Fruit fly (Drosophila melanogaster) whole organism, embryonic: Measurements from ENCODE around the gene CG10996.
A peak's percentile ranks its signal among the peaks of the same experiment; 100 is the strongest.

Experiments used
- Awh ChIP-seq: fragments of 200-800 bp; sonication (Bioruptor generic); IDR thresholded peaks from 2 replicates; pipeline ENCODE4, ENCODE4 v1.3.6; 2022; ENCODE audit warnings: missing biosample characterization, missing genetic modification characterization
- BEAF-32 ChIP-seq: fragments of 200-800 bp; sonication (Bioruptor generic); optimal IDR thresholded peaks from 3 replicates; lab custom pipeline; 2017; ENCODE audit warnings: missing biosample characterization, missing genetic modification characterization, mild to moderate bottlenecking, moderate library complexity, missing genetic modification reagents
- Bgb ChIP-seq: fragments of 200-800 bp; sonication (Bioruptor generic); IDR thresholded peaks from 2 replicates; pipeline ENCODE4 v1.3.6; 2022; ENCODE audit warnings: missing biosample characterization, missing genetic modification characterization; ENCODE audit not compliant: partially characterized antibody
- CG10654 ChIP-seq: fragments of 200-800 bp; sonication (Bioruptor generic); optimal IDR thresholded peaks from 2 replicates; lab custom pipeline; 2016; ENCODE audit warnings: missing biosample characterization, missing genetic modification characterization
- CG12236 ChIP-seq: fragments of 200-800 bp; sonication (Bioruptor generic); optimal IDR thresholded peaks from 2 replicates; lab custom pipeline; 2016; ENCODE audit warnings: missing biosample characterization, missing genetic modification characterization
- CG12769 ChIP-seq: fragments of 200-800 bp; sonication (Bioruptor generic); optimal IDR thresholded peaks from 2 replicates; lab custom pipeline; 2019; ENCODE audit warnings: missing biosample characterization, mild to moderate bottlenecking, missing genetic modification characterization, moderate library complexity
- CG13287 ChIP-seq: fragments of 200-800 bp; sonication (Bioruptor generic); IDR thresholded peaks from 2 replicates; pipeline ENCODE4 v1.3.6; 2022; ENCODE audit warnings: missing biosample characterization, missing genetic modification characterization; ENCODE audit not compliant: partially characterized antibody
- CG14710 ChIP-seq: fragments of 200-800 bp; sonication (Bioruptor generic); optimal IDR thresholded peaks from 3 replicates; lab custom pipeline; 2019; ENCODE audit warnings: missing biosample characterization, mild to moderate bottlenecking, missing genetic modification characterization, moderate library complexity
- CG15514 ChIP-seq: fragments of 200-800 bp; sonication (Bioruptor generic); optimal IDR thresholded peaks from 3 replicates; lab custom pipeline; 2017; ENCODE audit warnings: missing biosample characterization, missing genetic modification characterization, mild to moderate bottlenecking, moderate library complexity, missing genetic modification reagents
- CG1603 ChIP-seq: fragments of 200-800 bp; sonication (Bioruptor generic); optimal IDR thresholded peaks from 2 replicates; lab custom pipeline; 2019; ENCODE audit warnings: missing biosample characterization, mild to moderate bottlenecking, missing genetic modification characterization, moderate library complexity
- CG16779 ChIP-seq: fragments of 200-800 bp; sonication (Bioruptor generic); IDR thresholded peaks from 2 replicates; pipeline ENCODE4 v1.3.6; 2022; ENCODE audit warnings: missing biosample characterization, missing genetic modification characterization
- CG16813 ChIP-seq: fragments of 200-800 bp; sonication (Bioruptor generic); IDR thresholded peaks from 3 replicates; pipeline ENCODE4 v1.3.6; 2022; ENCODE audit warnings: missing biosample characterization, missing genetic modification characterization; ENCODE audit not compliant: partially characterized antibody
- CG17186 ChIP-seq: fragments of 200-800 bp; sonication (Bioruptor generic); optimal IDR thresholded peaks from 3 replicates; lab custom pipeline; 2017; ENCODE audit warnings: missing biosample characterization, missing genetic modification reagents, missing genetic modification characterization
- CG17802 ChIP-seq: fragments of 200-800 bp; sonication (Bioruptor generic); optimal IDR thresholded peaks from 2 replicates; lab custom pipeline; 2018; ENCODE audit warnings: missing biosample characterization, mild to moderate bottlenecking, missing genetic modification characterization, moderate library complexity
- CG2129 ChIP-seq: fragments of 200-800 bp; sonication (Bioruptor generic); IDR thresholded peaks from 2 replicates; pipeline ENCODE4 v1.3.6; 2022; ENCODE audit warnings: missing biosample characterization, missing genetic modification characterization; ENCODE audit not compliant: partially characterized antibody
- CG30020 ChIP-seq: fragments of 200-800 bp; optimal IDR thresholded peaks from 2 replicates; lab custom pipeline; 2019; ENCODE audit warnings: missing biosample characterization, mild to moderate bottlenecking, missing genetic modification characterization, moderate library complexity
- CG34224 ChIP-seq: fragments of 200-800 bp; sonication (Bioruptor generic); IDR thresholded peaks from 3 replicates; pipeline ENCODE4 v1.3.6; 2022; ENCODE audit warnings: missing biosample characterization, missing genetic modification characterization; ENCODE audit not compliant: partially characterized antibody
- CG5180 ChIP-seq: fragments of 200-800 bp; sonication (Bioruptor generic); optimal IDR thresholded peaks from 3 replicates; lab custom pipeline; 2017; ENCODE audit warnings: missing biosample characterization, missing genetic modification characterization, mild to moderate bottlenecking, moderate library complexity, missing genetic modification reagents
- CG6791 ChIP-seq: fragments of 200-800 bp; sonication (Bioruptor generic); IDR thresholded peaks from 3 replicates; pipeline ENCODE4 v1.3.6; 2022; ENCODE audit warnings: missing biosample characterization, missing genetic modification characterization; ENCODE audit not compliant: partially characterized antibody
- CG7357 ChIP-seq: fragments of 200-800 bp; sonication (Bioruptor generic); IDR thresholded peaks from 3 replicates; pipeline ENCODE4 v1.3.6; 2022; ENCODE audit warnings: missing biosample characterization, missing genetic modification characterization
- CG7928 ChIP-seq: fragments of 200-800 bp; sonication (Bioruptor generic); optimal IDR thresholded peaks from 2 replicates; lab custom pipeline; 2017; ENCODE audit warnings: missing biosample characterization, mild to moderate bottlenecking, missing genetic modification characterization
- CG9797 ChIP-seq: fragments of 200-800 bp; sonication (Bioruptor generic); optimal IDR thresholded peaks from 3 replicates; lab custom pipeline; 2018; ENCODE audit warnings: missing biosample characterization, mild to moderate bottlenecking, missing genetic modification characterization
- CTCF ChIP-seq: fragments of 200-800 bp; sonication (Bioruptor generic); optimal IDR thresholded peaks from 2 replicates; lab custom pipeline; 2017; ENCODE audit warnings: missing biosample characterization, mild to moderate bottlenecking, missing genetic modification characterization, moderate library complexity
- CrebB ChIP-seq: fragments of 200-800 bp; sonication (Bioruptor generic); optimal IDR thresholded peaks from 3 replicates; lab custom pipeline; 2018; ENCODE audit warnings: missing biosample characterization, mild to moderate bottlenecking, missing genetic modification characterization
- Dll ChIP-seq: fragments of 200-800 bp; sonication (Bioruptor generic); IDR thresholded peaks from 4 replicates; pipeline ENCODE4 v1.3.6; 2022; ENCODE audit warnings: missing biosample characterization, missing genetic modification characterization; ENCODE audit not compliant: partially characterized antibody
- Doc3 ChIP-seq: fragments of 200-800 bp; sonication (Bioruptor generic); IDR thresholded peaks from 3 replicates; pipeline ENCODE4 v1.3.6; 2022; ENCODE audit warnings: missing biosample characterization, missing genetic modification characterization; ENCODE audit not compliant: partially characterized antibody
- Dp ChIP-seq: fragments of 200-800 bp; sonication (Bioruptor generic); optimal IDR thresholded peaks from 2 replicates; lab custom pipeline; 2018; ENCODE audit warnings: missing biosample characterization, mild to moderate bottlenecking, missing genetic modification characterization, moderate library complexity
- Drgx ChIP-seq: fragments of 200-800 bp; sonication (Bioruptor generic); IDR thresholded peaks from 2 replicates; pipeline ENCODE4 v1.3.6; 2022; ENCODE audit warnings: missing biosample characterization, missing genetic modification characterization
- E2f2 ChIP-seq: fragments of 200-800 bp; sonication (Bioruptor generic); IDR thresholded peaks from 2 replicates; pipeline ENCODE4 v1.3.6; 2022; ENCODE audit warnings: missing biosample characterization, missing genetic modification characterization
- HLH4C ChIP-seq: fragments of 200-800 bp; sonication (Bioruptor generic); IDR thresholded peaks from 3 replicates; pipeline ENCODE4 v1.3.6; 2022; ENCODE audit warnings: missing biosample characterization, missing genetic modification characterization; ENCODE audit not compliant: partially characterized antibody
- MESR4 ChIP-seq: fragments of 200-800 bp; sonication (Bioruptor generic); optimal IDR thresholded peaks from 2 replicates; lab custom pipeline; 2018; ENCODE audit warnings: missing biosample characterization, mild to moderate bottlenecking, missing genetic modification characterization, moderate library complexity
- Scr ChIP-seq: fragments of 200-800 bp; sonication (Bioruptor generic); IDR thresholded peaks from 2 replicates; pipeline ENCODE4 v1.3.6; 2022; ENCODE audit warnings: missing biosample characterization, missing genetic modification characterization; ENCODE audit not compliant: partially characterized antibody
- Sry-δ ChIP-seq: fragments of 200-800 bp; sonication (Bioruptor generic); optimal IDR thresholded peaks from 2 replicates; lab custom pipeline; 2016; ENCODE audit warnings: missing biosample characterization, missing genetic modification characterization
- Stat92E ChIP-seq, 3 experiments: fragments of >200 bp in 2 of 3; fragments of 200-800 bp in 1 of 3; sonication (Bioruptor generic) in 1 of 3; optimal IDR thresholded peaks; 2 replicates each; lab custom pipeline; 2017 to 2019; ENCODE audit warnings: missing biosample characterization in 3 of 3, missing genetic modification characterization in 3 of 3, mild to moderate bottlenecking in 1 of 3, moderate library complexity in 1 of 3
- YL-1 ChIP-seq: fragments of 200-800 bp; sonication (Bioruptor generic); optimal IDR thresholded peaks from 3 replicates; lab custom pipeline; 2017; ENCODE audit warnings: missing biosample characterization, mild to moderate bottlenecking, missing genetic modification characterization
- ac ChIP-seq: fragments of 200-800 bp; sonication (Bioruptor generic); optimal IDR thresholded peaks from 3 replicates; lab custom pipeline; 2017; ENCODE audit warnings: missing biosample characterization, mild to moderate bottlenecking, missing genetic modification characterization
- al ChIP-seq: fragments of 200-800 bp; sonication (Bioruptor generic); IDR thresholded peaks from 2 replicates; pipeline ENCODE4 v1.3.6; 2022; ENCODE audit warnings: missing biosample characterization, missing genetic modification characterization
- amos ChIP-seq: fragments of 200-800 bp; sonication (Bioruptor generic); IDR thresholded peaks from 2 replicates; pipeline ENCODE4 v1.3.6; 2022; ENCODE audit warnings: missing biosample characterization, missing genetic modification characterization; ENCODE audit not compliant: partially characterized antibody
- bbx ChIP-seq: fragments of 200-800 bp; sonication (Bioruptor generic); IDR thresholded peaks from 2 replicates; pipeline ENCODE4 v1.3.6; 2022; ENCODE audit warnings: missing biosample characterization, missing genetic modification characterization; ENCODE audit not compliant: partially characterized antibody
- br ChIP-seq: fragments of >200 bp; optimal IDR thresholded peaks from 2 replicates; lab custom pipeline; 2017
- bsh ChIP-seq, 2 experiments: fragments of 200-800 bp; sonication (Bioruptor generic); optimal IDR thresholded peaks; 2 replicates each; lab custom pipeline; 2017 to 2018; ENCODE audit warnings: mild to moderate bottlenecking in 2 of 2, missing biosample characterization in 2 of 2, missing genetic modification characterization in 2 of 2, moderate library complexity in 1 of 2
- gem ChIP-seq: fragments of 200-800 bp; sonication (Bioruptor generic); optimal IDR thresholded peaks from 2 replicates; lab custom pipeline; 2019; ENCODE audit warnings: missing biosample characterization, mild to moderate bottlenecking, missing genetic modification characterization, moderate library complexity
- pzg ChIP-seq: fragments of 200-800 bp; sonication (Bioruptor generic); optimal IDR thresholded peaks from 3 replicates; lab custom pipeline; 2018; ENCODE audit warnings: missing biosample characterization, mild to moderate bottlenecking, missing genetic modification characterization, moderate library complexity
- ssp ChIP-seq: fragments of 200-800 bp; sonication (Bioruptor generic); IDR thresholded peaks from 2 replicates; pipeline ENCODE4 v1.3.6; 2022; ENCODE audit warnings: missing biosample characterization, missing genetic modification characterization
- stwl ChIP-seq: fragments of 200-800 bp; sonication (Bioruptor generic); optimal IDR thresholded peaks from 3 replicates; lab custom pipeline; 2018; ENCODE audit warnings: missing biosample characterization, mild to moderate bottlenecking, missing genetic modification characterization, moderate library complexity
- vnd ChIP-seq: fragments of 200-800 bp; sonication (Bioruptor generic); IDR thresholded peaks from 3 replicates; pipeline ENCODE4 v1.3.6; 2022; ENCODE audit warnings: missing biosample characterization, missing genetic modification characterization; ENCODE audit not compliant: partially characterized antibody
- vvl ChIP-seq: fragments of 200-800 bp; sonication (Bioruptor generic); IDR thresholded peaks from 2 replicates; pipeline ENCODE4 v1.3.6; 2022; ENCODE audit warnings: missing biosample characterization, missing genetic modification characterization
- zen2 ChIP-seq: fragments of 200-800 bp; sonication (Bioruptor generic); IDR thresholded peaks from 3 replicates; pipeline ENCODE4 v1.3.6; 2022; ENCODE audit warnings: missing biosample characterization, missing genetic modification characterization; ENCODE audit not compliant: partially characterized antibody

The CG10996 gene

dm6 chrX:13811480-13811879 lies 14.0 kb upstream of the CG10996 start, which contains the start of gene CG11095:
Gene CG11095 (plus strand): TSS chrX:13811684.
- TF ChIP-seq CG17802 (tag; lab: Kevin White, UChicago) (peak; percentile 28), Drgx (GFP tag; lab: Robert Waterston, UW) (0 out of 2 replicates have a peak, but pooled peaks have one; percentile 27), bbx (GFP tag; lab: Robert Waterston, UW) (peak; percentile 35; the same call in 1 of the 2 replicates), CG2129 (GFP tag; lab: Robert Waterston, UW) (0 out of 2 replicates have a peak, but pooled peaks have one; percentile 21), CG9797 (peak; percentile 7), Dp (GFP tag; lab: Kevin White, UChicago) (peak; percentile 30), YL-1 (peak; percentile 18), CG1603 (tag; lab: Kevin White, UChicago) (peak; percentile 51), CrebB (no peak), gem (no peak), CG5180 (GFP tag; lab: Kevin White, UChicago) (no peak), al (GFP tag; lab: Robert Waterston, UW) (no peak), E2f2 (GFP tag; lab: Robert Waterston, UW) (0 out of 2 replicates have a peak, but pooled peaks have one; percentile 35), CG16779 (GFP tag; lab: Robert Waterston, UW) (no peak), CG10654 (GFP tag; lab: Kevin White, UChicago) (no peak), stwl (peak; percentile 43), ac (GFP tag; lab: Kevin White, UChicago) (no peak), CTCF (peak; percentile 19), MESR4 (GFP tag; lab: Kevin White, UChicago) (peak; percentile 24), Bgb (GFP tag; lab: Robert Waterston, UW) (peak; percentile 64), CG12236 (no peak), zen2 (GFP tag; lab: Robert Waterston, UW) (0 out of 3 replicates have a peak, but pooled peaks have one; percentile 13), Doc3 (GFP tag; lab: Robert Waterston, UW) (peak; percentile 26; the same call in 1 of the 3 replicates), BEAF-32 (GFP tag; lab: Kevin White, UChicago) (peak; percentile 70), vvl (no peak), CG14710 (tag; lab: Kevin White, UChicago) (peak; percentile 84), CG30020 (tag; lab: Kevin White, UChicago) (peak; percentile 40), Sry-δ (GFP tag; lab: Kevin White, UChicago) (peak; percentile 43), CG7928 (no peak), bsh (GFP tag; optimal IDR thresholded peaks at IDR 0.05; lab: Kevin White, UChicago) (peak in 1 of 2 experiments; percentile 34), Awh (GFP tag; lab: Robert Waterston, UW) (no peak), br (lab: Kevin White, UChicago) (no peak), amos (GFP tag; lab: Robert Waterston, UW) (peak; percentile 54), CG34224 (GFP tag; lab: Robert Waterston, UW) (peak; percentile 48; the same call in 2 of the 3 replicates), Scr (peak; percentile 59), CG12769 (no peak), CG7357 (GFP tag; lab: Robert Waterston, UW) (peak; percentile 80), vnd (GFP tag; lab: Robert Waterston, UW) (peak; percentile 51), CG16813 (GFP tag; lab: Robert Waterston, UW) (peak; percentile 51; the same call in 2 of the 3 replicates), CG6791 (GFP tag; lab: Robert Waterston, UW) (peak; percentile 34; the same call in 1 of the 3 replicates), CG15514 (GFP tag; lab: Kevin White, UChicago) (peak; percentile 54), Dll (GFP tag; lab: Robert Waterston, UW) (peak; percentile 69), pzg (GFP tag; lab: Kevin White, UChicago) (peak; percentile 47), CG13287 (GFP tag; lab: Robert Waterston, UW) (peak; percentile 77), ssp (GFP tag; lab: Robert Waterston, UW) (peak; percentile 80), HLH4C (GFP tag; lab: Robert Waterston, UW) (0 out of 3 replicates have a peak, but pooled peaks have one; percentile 30), CG17186 (peak; percentile 99), Stat92E (GFP tag; optimal IDR thresholded peaks at IDR 0.05; lab: Kevin White, UChicago) (no peak)
